Worm (Caenorhabditis elegans) whole organism, early embryonic: ENCODE measurements around the gene grwd-1.

ENCODE experiments used
- F13C5.2 ChIP-seq: sonication (generic microtip); optimal IDR thresholded peaks from 2 replicates; lab custom pipeline; 2017; ENCODE audit warnings: mild to moderate bottlenecking, missing genetic modification characterization, inconsistent platforms, missing compliant biosample characterization
- ama-1 ChIP-seq: fragments of 150-350 bp; optimal IDR thresholded peaks from 2 replicates; lab custom pipeline; 2014
- hnd-1 ChIP-seq: sonication (generic microtip); optimal IDR thresholded peaks from 2 replicates; lab custom pipeline; 2016; ENCODE audit warnings: missing genetic modification characterization, missing compliant biosample characterization
- sea-1 ChIP-seq: fragments of 200-800 bp; sonication (Bioruptor generic); conservative IDR thresholded peaks from 2 replicates; pipeline ENCODE4 v1.3.6; 2022; ENCODE audit warnings: missing genetic modification characterization, missing compliant biosample characterization
- tbx-11 ChIP-seq: fragments of 200-800 bp; sonication (Bioruptor generic); IDR thresholded peaks from 2 replicates; pipeline ENCODE4 v1.3.6; 2022; ENCODE audit warnings: missing genetic modification characterization, missing compliant biosample characterization

DNA sequence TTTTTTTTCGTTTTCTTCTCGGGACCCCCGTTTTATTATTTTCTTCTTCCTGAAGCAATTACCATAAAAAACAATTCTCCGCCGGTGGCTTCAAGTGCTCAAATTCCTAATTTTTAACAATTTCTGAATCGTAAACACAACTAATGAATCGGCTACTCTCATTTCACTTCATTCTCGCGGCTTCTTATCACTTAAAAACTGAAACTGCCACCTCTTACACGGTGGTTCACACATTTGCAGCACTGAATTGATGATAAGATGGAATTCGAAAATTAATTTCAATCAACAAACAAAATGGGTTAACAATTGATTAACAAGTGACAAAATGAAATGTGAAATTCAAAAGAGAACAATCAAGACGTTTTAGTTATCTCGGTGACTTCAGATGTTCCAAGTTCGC is 16.2 kb upstream of the grwd-1 start:
- TF ChIP-seq ama-1 (lab: Kevin White, UChicago), result no peak
- TF ChIP-seq hnd-1 (tag; lab: Kevin White, UChicago), result no peak
- TF ChIP-seq tbx-11 (GFP tag; lab: Robert Waterston, UW), result no peak
- no peak for TF ChIP-seq sea-1 (GFP tag; lab: Robert Waterston, UW)
- TF ChIP-seq F13C5.2 (tag; lab: Kevin White, UChicago), result no peak
